Fruit fly (Drosophila melanogaster) whole organism, embryonic: ENCODE data around the gene Prp18.

Source experiments
- Ada2b ChIP-seq: fragments of 200-800 bp; sonication (Bioruptor generic); IDR thresholded peaks from 2 replicates; pipeline ENCODE4 v1.3.6; 2022; ENCODE audit warnings: missing biosample characterization, missing genetic modification characterization
- Bdp1 ChIP-seq: fragments of 200-800 bp; sonication (Bioruptor generic); optimal IDR thresholded peaks from 3 replicates; lab custom pipeline; 2016; ENCODE audit warnings: missing biosample characterization, missing genetic modification characterization
- Bgb ChIP-seq: fragments of 200-800 bp; sonication (Bioruptor generic); IDR thresholded peaks from 2 replicates; pipeline ENCODE4 v1.3.6; 2022; ENCODE audit warnings: missing biosample characterization, missing genetic modification characterization; ENCODE audit not compliant: partially characterized antibody
- CG10274 ChIP-seq: fragments of 200-800 bp; sonication (Bioruptor generic); optimal IDR thresholded peaks from 3 replicates; lab custom pipeline; 2017; ENCODE audit warnings: missing biosample characterization, mild to moderate bottlenecking, missing genetic modification characterization
- CG10462 ChIP-seq: fragments of 200-800 bp; sonication (Bioruptor generic); optimal IDR thresholded peaks from 2 replicates; lab custom pipeline; 2016; ENCODE audit warnings: missing biosample characterization, missing genetic modification characterization
- CG10979 ChIP-seq: fragments of 200-800 bp; sonication (Bioruptor generic); optimal IDR thresholded peaks from 2 replicates; lab custom pipeline; 2018; ENCODE audit warnings: missing biosample characterization, mild to moderate bottlenecking, missing genetic modification characterization, moderate library complexity
- CG12659 ChIP-seq: fragments of 200-800 bp; sonication (Bioruptor generic); optimal IDR thresholded peaks from 3 replicates; lab custom pipeline; 2017; ENCODE audit warnings: mild to moderate bottlenecking, missing biosample characterization, missing genetic modification reagents, missing genetic modification characterization
- CG13287 ChIP-seq: fragments of 200-800 bp; sonication (Bioruptor generic); IDR thresholded peaks from 2 replicates; pipeline ENCODE4 v1.3.6; 2022; ENCODE audit warnings: missing biosample characterization, missing genetic modification characterization; ENCODE audit not compliant: partially characterized antibody
- CG1602 ChIP-seq: fragments of 200-800 bp; sonication (Bioruptor generic); optimal IDR thresholded peaks from 3 replicates; lab custom pipeline; 2016; ENCODE audit warnings: missing biosample characterization, missing genetic modification characterization
- CG17361 ChIP-seq: fragments of 200-800 bp; sonication (Bioruptor generic); IDR thresholded peaks from 3 replicates; pipeline ENCODE4 v1.3.6; 2022; ENCODE audit warnings: missing biosample characterization, missing genetic modification characterization
- CG17568 ChIP-seq: fragments of 200-800 bp; sonication (Bioruptor generic); optimal IDR thresholded peaks from 2 replicates; lab custom pipeline; 2018; ENCODE audit warnings: missing biosample characterization, mild to moderate bottlenecking, missing genetic modification characterization, moderate library complexity
- CG18011 ChIP-seq: fragments of 200-800 bp; sonication (Bioruptor generic); optimal IDR thresholded peaks from 2 replicates; lab custom pipeline; 2017; ENCODE audit warnings: missing biosample characterization, missing genetic modification characterization, mild to moderate bottlenecking, moderate library complexity, missing genotype
- CG18476 ChIP-seq: fragments of 200-800 bp; sonication (Bioruptor generic); optimal IDR thresholded peaks from 2 replicates; lab custom pipeline; 2016; ENCODE audit warnings: missing biosample characterization, mild to moderate bottlenecking, missing genetic modification characterization
- CG2889 ChIP-seq: fragments of 200-800 bp; sonication (Bioruptor generic); IDR thresholded peaks from 3 replicates; pipeline ENCODE4 v1.3.6; 2022; ENCODE audit warnings: missing biosample characterization, missing genetic modification characterization
- CG32767 ChIP-seq: fragments of 200-800 bp; sonication (Bioruptor generic); IDR thresholded peaks from 2 replicates; pipeline ENCODE4 v1.3.6; 2022; ENCODE audit warnings: missing biosample characterization, missing genetic modification characterization
- CG33557 ChIP-seq: fragments of 200-800 bp; sonication (Bioruptor generic); optimal IDR thresholded peaks from 2 replicates; lab custom pipeline; 2019; ENCODE audit warnings: missing biosample characterization, mild to moderate bottlenecking, missing genetic modification characterization, moderate library complexity
- CG4424 ChIP-seq: fragments of 200-800 bp; sonication (Bioruptor generic); optimal IDR thresholded peaks from 3 replicates; lab custom pipeline; 2016; ENCODE audit warnings: missing biosample characterization, missing genetic modification characterization
- CG4820 ChIP-seq: fragments of 200-800 bp; sonication (Bioruptor generic); optimal IDR thresholded peaks from 3 replicates; lab custom pipeline; 2016; ENCODE audit warnings: missing biosample characterization, missing genetic modification characterization
- CG6175 ChIP-seq: fragments of 200-800 bp; sonication (Bioruptor generic); IDR thresholded peaks from 3 replicates; pipeline ENCODE4 v1.3.6; 2022; ENCODE audit warnings: missing biosample characterization, missing genetic modification characterization
- CG6254 ChIP-seq: fragments of 200-800 bp; sonication (Bioruptor generic); optimal IDR thresholded peaks from 3 replicates; lab custom pipeline; 2017; ENCODE audit warnings: mild to moderate bottlenecking, missing biosample characterization, missing genetic modification reagents, missing genetic modification characterization
- CG6765 ChIP-seq: fragments of 200-800 bp; sonication (Bioruptor generic); optimal IDR thresholded peaks from 3 replicates; lab custom pipeline; 2017; ENCODE audit warnings: missing biosample characterization, mild to moderate bottlenecking, missing genetic modification characterization
- CG8765 ChIP-seq: fragments of 200-800 bp; sonication (Bioruptor generic); IDR thresholded peaks from 2 replicates; pipeline ENCODE4 v1.3.6; 2022; ENCODE audit warnings: missing biosample characterization, missing genetic modification characterization
- CG9437 ChIP-seq: fragments of 200-800 bp; sonication (Bioruptor generic); optimal IDR thresholded peaks from 2 replicates; lab custom pipeline; 2018; ENCODE audit warnings: missing biosample characterization, mild to moderate bottlenecking, missing genetic modification characterization
- Dip3 ChIP-seq: fragments of 200-800 bp; sonication (Bioruptor generic); optimal IDR thresholded peaks from 3 replicates; lab custom pipeline; 2016; ENCODE audit warnings: missing biosample characterization, missing genetic modification characterization
- Ets65A ChIP-seq: fragments of 200-800 bp; sonication (Bioruptor generic); peaks from one replicate; lab custom pipeline; 2016; ENCODE audit warnings: missing biosample characterization, missing genetic modification characterization
- Fer1 ChIP-seq: fragments of 200-800 bp; sonication (Bioruptor generic); optimal IDR thresholded peaks from 2 replicates; lab custom pipeline; 2017; ENCODE audit warnings: missing biosample characterization, mild to moderate bottlenecking, missing genetic modification characterization
- Fer3 ChIP-seq: fragments of 200-800 bp; sonication (Bioruptor generic); optimal IDR thresholded peaks from 2 replicates; lab custom pipeline; 2018; ENCODE audit warnings: missing biosample characterization, mild to moderate bottlenecking, missing genetic modification characterization, moderate library complexity
- Hr3 ChIP-seq: fragments of 200-800 bp; sonication (Bioruptor generic); optimal IDR thresholded peaks from 3 replicates; lab custom pipeline; 2016; ENCODE audit warnings: missing biosample characterization, missing genetic modification characterization
- Med ChIP-seq: fragments of 200-800 bp; sonication (Bioruptor generic); peaks from one replicate; lab custom pipeline; 2016; ENCODE audit warnings: missing biosample characterization, missing genetic modification characterization, mild to moderate bottlenecking, inconsistent platforms, moderate library complexity
- Mes4 ChIP-seq: fragments of 200-800 bp; sonication (Bioruptor generic); optimal IDR thresholded peaks from 2 replicates; lab custom pipeline; 2016; ENCODE audit warnings: missing biosample characterization, missing genetic modification characterization
- Mrtf ChIP-seq: fragments of 200-800 bp; sonication (Bioruptor generic); IDR thresholded peaks from 3 replicates; pipeline ENCODE4 v1.3.6; 2022; ENCODE audit warnings: missing biosample characterization, missing genetic modification characterization
- Myb ChIP-seq: fragments of 200-800 bp; sonication (Bioruptor generic); optimal IDR thresholded peaks from 2 replicates; lab custom pipeline; 2016; ENCODE audit warnings: missing biosample characterization, missing genetic modification characterization
- Nf-YB ChIP-seq: fragments of 200-800 bp; sonication (Bioruptor generic); optimal IDR thresholded peaks from 3 replicates; lab custom pipeline; 2019; ENCODE audit warnings: missing biosample characterization, mild to moderate bottlenecking, missing genetic modification characterization, moderate library complexity
- Side ChIP-seq: fragments of 200-800 bp; sonication (Bioruptor generic); optimal IDR thresholded peaks from 2 replicates; lab custom pipeline; 2016; ENCODE audit warnings: missing biosample characterization, missing genetic modification characterization
- Six4 ChIP-seq: fragments of 200-800 bp; sonication (Bioruptor generic); optimal IDR thresholded peaks from 2 replicates; lab custom pipeline; 2016; ENCODE audit warnings: missing biosample characterization, missing genetic modification characterization
- Vsx1 ChIP-seq: fragments of 200-800 bp; sonication (Bioruptor generic); optimal IDR thresholded peaks from 2 replicates; lab custom pipeline; 2017; ENCODE audit warnings: missing biosample characterization, mild to moderate bottlenecking, missing genetic modification characterization, missing genetic modification reagents
- ab ChIP-seq: fragments of 200-800 bp; sonication (Bioruptor generic); optimal IDR thresholded peaks from 2 replicates; lab custom pipeline; 2016; ENCODE audit warnings: missing biosample characterization, missing genetic modification characterization
- cg ChIP-seq: fragments of 200-800 bp; sonication (Bioruptor generic); optimal IDR thresholded peaks from 3 replicates; lab custom pipeline; 2019; ENCODE audit warnings: missing biosample characterization, mild to moderate bottlenecking, missing genetic modification characterization, moderate library complexity
- cwo ChIP-seq: fragments of 200-800 bp; sonication (Bioruptor generic); optimal IDR thresholded peaks from 3 replicates; lab custom pipeline; 2017; ENCODE audit warnings: missing biosample characterization, missing genetic modification characterization, mild to moderate bottlenecking, moderate library complexity, missing genetic modification reagents
- dimm ChIP-seq: fragments of 200-800 bp; sonication (Bioruptor generic); IDR thresholded peaks from 2 replicates; pipeline ENCODE4 v1.3.6; 2022; ENCODE audit warnings: missing biosample characterization, missing genetic modification characterization
- ems ChIP-seq: fragments of 200-800 bp; sonication (Bioruptor generic); optimal IDR thresholded peaks from 3 replicates; lab custom pipeline; 2016; ENCODE audit warnings: missing biosample characterization, missing genetic modification characterization
- jing ChIP-seq: fragments of 200-800 bp; sonication (Bioruptor generic); optimal IDR thresholded peaks from 2 replicates; lab custom pipeline; 2018; ENCODE audit warnings: missing biosample characterization, mild to moderate bottlenecking, missing genetic modification characterization
- kni ChIP-seq: fragments of 200-800 bp; sonication (Bioruptor generic); optimal IDR thresholded peaks from 3 replicates; lab custom pipeline; 2017; ENCODE audit warnings: mild to moderate bottlenecking, missing biosample characterization, missing genetic modification reagents, missing genetic modification characterization
- mam ChIP-seq: fragments of 200-800 bp; sonication (Bioruptor generic); optimal IDR thresholded peaks from 3 replicates; lab custom pipeline; 2016; ENCODE audit warnings: missing biosample characterization, missing genetic modification characterization
- mld ChIP-seq: fragments of 200-800 bp; sonication (Bioruptor generic); IDR thresholded peaks from 3 replicates; pipeline ENCODE4 v1.3.6; 2022; ENCODE audit warnings: missing biosample characterization, missing genetic modification characterization; ENCODE audit not compliant: partially characterized antibody
- pan ChIP-seq, 4 experiments: fragments of >200 bp in 3 of 4; fragments of 200-800 bp in 1 of 4; sonication (Bioruptor generic) in 1 of 4; optimal IDR thresholded peaks in 3 of 4; IDR thresholded peaks in 1 of 4; 2 replicates each; pipeline versions ENCODE4 v1.3.6 to Lab custom; 2017 to 2022; ENCODE audit warnings: missing biosample characterization in 2 of 4, missing genetic modification characterization in 2 of 4, mixed read lengths in 1 of 4
- schlank ChIP-seq: fragments of 200-800 bp; sonication (Bioruptor generic); optimal IDR thresholded peaks from 2 replicates; lab custom pipeline; 2018; ENCODE audit warnings: missing biosample characterization, mild to moderate bottlenecking, missing genetic modification characterization
- tio ChIP-seq: fragments of 200-800 bp; sonication (Bioruptor generic); optimal IDR thresholded peaks from 2 replicates; lab custom pipeline; 2017; ENCODE audit warnings: missing biosample characterization, missing genetic modification characterization, inconsistent platforms
- tna ChIP-seq: fragments of 200-800 bp; sonication (Bioruptor generic); IDR thresholded peaks from 2 replicates; pipeline ENCODE4 v1.3.6; 2022; ENCODE audit warnings: missing biosample characterization, missing genetic modification characterization; ENCODE audit not compliant: partially characterized antibody
- trh ChIP-seq: fragments of 200-800 bp; sonication (Bioruptor generic); optimal IDR thresholded peaks from 2 replicates; lab custom pipeline; 2016; ENCODE audit warnings: missing biosample characterization, missing genetic modification characterization
- zen ChIP-seq: fragments of 200-800 bp; sonication (Bioruptor generic); optimal IDR thresholded peaks from 3 replicates; lab custom pipeline; 2018; ENCODE audit warnings: missing biosample characterization, mild to moderate bottlenecking, missing genetic modification characterization, moderate library complexity

Gene Prp18

dm6 chr3R:19010923-19011322 lies 20.1 kb downstream of the Prp18 start (continued):
- TF ChIP-seq cg (GFP tag; lab: Kevin White, UChicago) = no peak
- no peak for TF ChIP-seq cwo (GFP tag; lab: Kevin White, UChicago)
- no peak for TF ChIP-seq CG18476 (GFP tag; lab: Kevin White, UChicago)
- no peak for TF ChIP-seq CG8765 (GFP tag; lab: Robert Waterston, UW)
- TF ChIP-seq CG6254 = no peak
- TF ChIP-seq CG4424 = no peak
- TF ChIP-seq Nf-YB (GFP tag; lab: Kevin White, UChicago) = no peak
- no peak for TF ChIP-seq jing (GFP tag; lab: Kevin White, UChicago)
- no peak for TF ChIP-seq schlank (tag; lab: Kevin White, UChicago)
- no peak for TF ChIP-seq ems
- TF ChIP-seq CG17568 (GFP tag; lab: Kevin White, UChicago) = peak; percentile 6
- no peak for TF ChIP-seq Mrtf
- TF ChIP-seq trh = no peak
- TF ChIP-seq Hr3 (GFP tag; lab: Kevin White, UChicago) = no peak
- no peak for TF ChIP-seq tna
- no peak for TF ChIP-seq tio (GFP tag; lab: Kevin White, UChicago)
- no peak for TF ChIP-seq CG9437 (GFP tag; lab: Kevin White, UChicago)
- no peak for TF ChIP-seq Vsx1 (GFP tag; lab: Kevin White, UChicago)
- TF ChIP-seq CG18011 (GFP tag; lab: Kevin White, UChicago) = no peak
- no peak for TF ChIP-seq CG2889 (GFP tag; lab: Robert Waterston, UW)
- no peak for TF ChIP-seq kni (GFP tag; lab: Kevin White, UChicago)
- TF ChIP-seq CG17361 (GFP tag; lab: Robert Waterston, UW) = 0 out of 3 replicates have a peak, but pooled peaks have one; percentile 22
- no peak for TF ChIP-seq CG10274 (GFP tag; lab: Kevin White, UChicago)
- no peak for TF ChIP-seq CG10979 (tag; lab: Kevin White, UChicago)
- no peak for TF ChIP-seq Fer1
- no peak for TF ChIP-seq Myb (GFP tag; lab: Kevin White, UChicago)
- peak; percentile 43 for TF ChIP-seq zen
- TF ChIP-seq dimm = no peak
- TF ChIP-seq Ada2b (GFP tag; lab: Robert Waterston, UW) = no peak
- no peak for TF ChIP-seq CG32767 (GFP tag; lab: Robert Waterston, UW)
- TF ChIP-seq Med (GFP tag; lab: Kevin White, UChicago) = peak; percentile 88
- TF ChIP-seq Mes4 (GFP tag; lab: Kevin White, UChicago) = no peak
- TF ChIP-seq CG6765 (GFP tag; lab: Kevin White, UChicago) = no peak
- no peak for TF ChIP-seq CG6175
- TF ChIP-seq Bdp1 = no peak
- TF ChIP-seq mam = no peak
- no peak for TF ChIP-seq Dip3 (GFP tag; lab: Kevin White, UChicago)
- no peak for TF ChIP-seq CG33557
- no peak for TF ChIP-seq Side
- TF ChIP-seq Six4 (GFP tag; lab: Kevin White, UChicago) = no peak
- no peak for TF ChIP-seq CG13287 (GFP tag; lab: Robert Waterston, UW)
- TF ChIP-seq pan (optimal IDR thresholded peaks at IDR 0.05; lab: Kevin White, UChicago) = no peak
- TF ChIP-seq pan (GFP tag; optimal IDR thresholded peaks at IDR 0.05 in 1 of 2, IDR thresholded peaks at IDR 0.05 in 1 of 2) = no peak
- TF ChIP-seq CG1602 = no peak
- no peak for TF ChIP-seq CG4820 (GFP tag; lab: Kevin White, UChicago)
- no peak for TF ChIP-seq ab (GFP tag; lab: Kevin White, UChicago)
- no peak for TF ChIP-seq mld (GFP tag; lab: Robert Waterston, UW)
- no peak for TF ChIP-seq Ets65A
- TF ChIP-seq Fer3 (tag; lab: Kevin White, UChicago) = peak; percentile 47
- TF ChIP-seq Bgb = no peak
- no peak for TF ChIP-seq CG12659 (GFP tag; lab: Kevin White, UChicago)
- TF ChIP-seq CG10462 (GFP tag; lab: Kevin White, UChicago) = no peak
